Fruit fly (Drosophila melanogaster) whole organism, embryonic: ENCODE data around the gene Cp7Fa.

Experiments used
- CG12769 ChIP-seq: fragments of 200-800 bp; sonication (Bioruptor generic); optimal IDR thresholded peaks from 2 replicates; lab custom pipeline; 2019; ENCODE audit warnings: missing biosample characterization, mild to moderate bottlenecking, missing genetic modification characterization, moderate library complexity
- CG14014 ChIP-seq: fragments of 200-800 bp; sonication (Bioruptor generic); IDR thresholded peaks from 2 replicates; pipeline ENCODE4 v1.3.6; 2022; ENCODE audit warnings: missing biosample characterization, missing genetic modification characterization
- CG16815 ChIP-seq: fragments of 200-800 bp; sonication (Bioruptor generic); optimal IDR thresholded peaks from 3 replicates; lab custom pipeline; 2017; ENCODE audit warnings: missing biosample characterization, mild to moderate bottlenecking, missing genetic modification characterization
- CG16863 ChIP-seq: fragments of 200-800 bp; sonication (Bioruptor generic); optimal IDR thresholded peaks from 3 replicates; lab custom pipeline; 2016; ENCODE audit warnings: missing biosample characterization, missing genetic modification characterization
- CG31224 ChIP-seq: fragments of 200-800 bp; sonication (Bioruptor generic); IDR thresholded peaks from 2 replicates; pipeline ENCODE4 v1.3.6; 2022; ENCODE audit warnings: missing biosample characterization, missing genetic modification characterization
- ERR ChIP-seq: fragments of 200-800 bp; sonication (Bioruptor generic); optimal IDR thresholded peaks from 2 replicates; lab custom pipeline; 2016; ENCODE audit warnings: missing biosample characterization, missing genetic modification characterization
- croc ChIP-seq: fragments of 200-800 bp; sonication (Bioruptor generic); conservative IDR thresholded peaks from 3 replicates; pipeline ENCODE4 v1.3.6; 2022; ENCODE audit warnings: missing biosample characterization, missing genetic modification characterization
- crol ChIP-seq: fragments of 200-800 bp; sonication (Bioruptor generic); IDR thresholded peaks from 2 replicates; pipeline ENCODE4 v1.3.6; 2022; ENCODE audit warnings: missing biosample characterization, missing genetic modification characterization
- dmrt11E ChIP-seq: fragments of 200-800 bp; sonication (Bioruptor generic); optimal IDR thresholded peaks from 3 replicates; lab custom pipeline; 2018; ENCODE audit warnings: missing biosample characterization, mild to moderate bottlenecking, missing genetic modification characterization, moderate library complexity
- eve ChIP-seq, 2 experiments: fragments of >200 bp; optimal IDR thresholded peaks; 2 replicates each; lab custom pipeline; 2017; ENCODE audit warnings: missing biosample characterization in 2 of 2, missing genetic modification characterization in 2 of 2

DNA sequence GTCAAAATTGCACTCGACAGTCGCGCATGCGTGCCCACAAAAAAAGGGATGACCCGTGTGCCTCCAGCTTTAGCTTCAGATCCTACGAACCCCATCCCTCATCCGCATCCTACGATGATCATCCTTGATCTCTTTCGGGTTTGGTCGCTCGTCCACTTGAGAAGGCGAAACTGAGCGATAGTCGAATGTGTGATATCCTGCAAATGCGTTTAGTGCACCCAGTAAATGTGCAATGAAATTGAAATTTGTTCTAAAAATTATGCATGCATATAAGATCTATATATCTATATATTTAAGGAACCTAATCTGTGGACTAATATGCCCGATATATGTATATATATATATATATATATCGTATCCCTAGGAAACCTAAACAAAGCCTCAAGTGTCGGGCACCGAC is 26.4 kb upstream of the Cp7Fa start:
- TF ChIP-seq CG12769 (tag; lab: Kevin White, UChicago) (no peak), CG14014 (GFP tag; lab: Robert Waterston, UW) (no peak), CG31224 (GFP tag; lab: Robert Waterston, UW) (no peak), croc (GFP tag; lab: Robert Waterston, UW) (0 out of 3 replicates have a peak, but pooled peaks have one; percentile 14), dmrt11E (peak; percentile 27), CG16863 (GFP tag; lab: Kevin White, UChicago) (no peak), ERR (GFP tag; lab: Kevin White, UChicago) (no peak), crol (GFP tag; lab: Robert Waterston, UW) (no peak), CG16815 (GFP tag; lab: Kevin White, UChicago) (no peak), eve (GFP tag; optimal IDR thresholded peaks at IDR 0.05; lab: Kevin White, UChicago) (no peak)
